Worm (Caenorhabditis elegans) whole organism, L4 larva: ENCODE results near the gene cchl-1.

Source experiments
- F10B5.3 ChIP-seq: sonication (generic microtip); optimal IDR thresholded peaks from 2 replicates; lab custom pipeline; 2016; ENCODE audit warnings: mild to moderate bottlenecking, missing genetic modification characterization, missing compliant biosample characterization
- F44E2.7 ChIP-seq: fragments of 200-800 bp; sonication (Bioruptor generic); IDR thresholded peaks from 2 replicates; pipeline ENCODE4 v2.1.2; 2022; ENCODE audit warnings: missing genetic modification characterization, missing compliant biosample characterization
- F49E8.2 ChIP-seq: sonication (generic microtip); optimal IDR thresholded peaks from 2 replicates; lab custom pipeline; 2016; ENCODE audit warnings: missing compliant biosample characterization, mild to moderate bottlenecking, missing genetic modification characterization, borderline replicate concordance
- Y5F2A.4 ChIP-seq: fragments of 200-800 bp; sonication (Bioruptor generic); optimal IDR thresholded peaks from 2 replicates; lab custom pipeline; 2018; ENCODE audit warnings: mild to moderate bottlenecking, missing genetic modification characterization, missing compliant biosample characterization
- aly-2 ChIP-seq: sonication (generic microtip); optimal IDR thresholded peaks from 2 replicates; lab custom pipeline; 2018; ENCODE audit warnings: missing biosample characterization, missing genetic modification characterization
- arid-1 ChIP-seq: fragments of 200-800 bp; sonication (Bioruptor generic); conservative IDR thresholded peaks from 2 replicates; pipeline ENCODE4 v1.3.6; 2022; ENCODE audit warnings: missing genetic modification reagents, missing genetic modification characterization, missing compliant biosample characterization
- attf-4 ChIP-seq: sonication (generic microtip); optimal IDR thresholded peaks from 3 replicates; lab custom pipeline; 2017; ENCODE audit warnings: missing biosample characterization, missing genetic modification characterization
- ceh-20 ChIP-seq: fragments of 200-800 bp; sonication (Bioruptor generic); IDR thresholded peaks from 2 replicates; pipeline ENCODE4 v1.3.6; 2022; ENCODE audit warnings: missing genetic modification reagents, missing genetic modification characterization, missing compliant biosample characterization
- ceh-28 ChIP-seq: fragments of 150-350 bp; optimal IDR thresholded peaks from 2 replicates; lab custom pipeline; 2014; ENCODE audit warnings: missing biosample characterization, missing genetic modification reagents, missing genetic modification characterization
- daf-16 ChIP-seq, 3 experiments: sonication (generic microtip); optimal IDR thresholded peaks; 2 replicates each; lab custom pipeline; 2016 to 2017; ENCODE audit warnings: missing genetic modification characterization in 3 of 3, missing genetic modification reagents in 3 of 3, mild to moderate bottlenecking in 2 of 3, missing compliant biosample characterization in 2 of 3, missing biosample characterization in 1 of 3, moderate library complexity in 1 of 3
- dmd-6 ChIP-seq: fragments of 200-800 bp; sonication (Bioruptor generic); IDR thresholded peaks from 2 replicates; pipeline ENCODE4 v1.3.6; 2022; ENCODE audit warnings: missing genetic modification reagents, missing genetic modification characterization, missing compliant biosample characterization
- dmd-8 ChIP-seq: fragments of 200-800 bp; sonication (Bioruptor generic); IDR thresholded peaks from 2 replicates; pipeline ENCODE4 v1.3.6; 2022; ENCODE audit warnings: missing genetic modification characterization, missing compliant biosample characterization
- dmd-9 ChIP-seq: fragments of 200-800 bp; sonication (Bioruptor generic); IDR thresholded peaks from 2 replicates; pipeline ENCODE4 v1.3.6; 2022; ENCODE audit warnings: missing genetic modification reagents, missing genetic modification characterization, missing compliant biosample characterization
- hif-1 ChIP-seq, 2 experiments: sonication (generic microtip); optimal IDR thresholded peaks; 2 replicates each; lab custom pipeline; 2016 to 2017; ENCODE audit warnings: missing compliant biosample characterization in 2 of 2, missing genetic modification characterization in 2 of 2, missing genetic modification reagents in 2 of 2, missing genotype in 2 of 2, mild to moderate bottlenecking in 1 of 2
- hlh-30 ChIP-seq: sonication (generic microtip); optimal IDR thresholded peaks from 2 replicates; lab custom pipeline; 2017; ENCODE audit warnings: antibody characterized with exemption, mild to moderate bottlenecking, missing genetic modification characterization, missing compliant biosample characterization; ENCODE audit not compliant: insufficient read depth
- lim-7 ChIP-seq: fragments of 200-800 bp; sonication (Bioruptor generic); IDR thresholded peaks from 2 replicates; pipeline ENCODE4 v1.3.6; 2022; ENCODE audit warnings: missing genetic modification characterization, missing compliant biosample characterization
- lin-1 ChIP-seq: fragments of 200-800 bp; sonication (Bioruptor generic); IDR thresholded peaks from 2 replicates; pipeline ENCODE4 v1.3.6; 2022; ENCODE audit warnings: missing genetic modification reagents, missing genetic modification characterization, missing compliant biosample characterization
- lin-15B ChIP-seq: fragments of 150-350 bp; sonication (generic microtip); optimal IDR thresholded peaks from 3 replicates; lab custom pipeline; 2014; ENCODE audit warnings: missing biosample characterization, missing genetic modification characterization
- lin-29 ChIP-seq: fragments of 200-800 bp; sonication (Bioruptor generic); IDR thresholded peaks from 2 replicates; pipeline ENCODE4 v1.3.6; 2022; ENCODE audit warnings: missing genetic modification reagents, missing genetic modification characterization, missing compliant biosample characterization
- lin-39 ChIP-seq: fragments of 150-350 bp; optimal IDR thresholded peaks from 2 replicates; lab custom pipeline; 2014; ENCODE audit warnings: missing biosample characterization, missing genetic modification reagents, missing genetic modification characterization
- lir-3 ChIP-seq: sonication (generic microtip); optimal IDR thresholded peaks from 2 replicates; lab custom pipeline; 2016; ENCODE audit warnings: mild to moderate bottlenecking, missing genetic modification characterization, missing compliant biosample characterization
- madf-5 ChIP-seq, 2 experiments: fragments of 200-800 bp; sonication (Bioruptor generic); IDR thresholded peaks; 2 replicates each; pipeline ENCODE4 v1.3.6; 2022; ENCODE audit warnings: missing compliant biosample characterization in 2 of 2, missing genetic modification characterization in 2 of 2
- mdt-29 ChIP-seq: fragments of 200-800 bp; sonication (Bioruptor generic); IDR thresholded peaks from 2 replicates; pipeline ENCODE4 v1.3.6; 2022; ENCODE audit warnings: missing genetic modification reagents, missing genetic modification characterization, missing compliant biosample characterization
- nhr-111 ChIP-seq: fragments of 200-800 bp; sonication (Bioruptor generic); optimal IDR thresholded peaks from 2 replicates; lab custom pipeline; 2018; ENCODE audit warnings: mild to moderate bottlenecking, missing genetic modification characterization, missing compliant biosample characterization
- nhr-28 ChIP-seq: fragments of 150-350 bp; optimal IDR thresholded peaks from 2 replicates; lab custom pipeline; 2014; ENCODE audit warnings: missing biosample characterization, missing genetic modification characterization
- nhr-76 ChIP-seq: fragments of 150-350 bp; optimal IDR thresholded peaks from 2 replicates; lab custom pipeline; 2014; ENCODE audit warnings: missing biosample characterization, missing genetic modification characterization
- php-3 ChIP-seq: fragments of 200-800 bp; sonication (Bioruptor generic); IDR thresholded peaks from 2 replicates; pipeline ENCODE4 v1.3.6; 2022; ENCODE audit warnings: missing genetic modification reagents, missing genetic modification characterization, missing compliant biosample characterization
- pqm-1 ChIP-seq: sonication (generic microtip); optimal IDR thresholded peaks from 2 replicates; lab custom pipeline; 2017; ENCODE audit warnings: missing biosample characterization, missing genetic modification characterization
- rbr-2 ChIP-seq: sonication (generic microtip); optimal IDR thresholded peaks from 2 replicates; lab custom pipeline; 2016; ENCODE audit warnings: missing genotype, missing genetic modification characterization, missing compliant biosample characterization
- saeg-2 ChIP-seq: fragments of 200-800 bp; sonication (Bioruptor generic); IDR thresholded peaks from 2 replicates; pipeline ENCODE4 v1.3.6; 2022; ENCODE audit warnings: missing genetic modification reagents, missing genetic modification characterization, missing compliant biosample characterization
- set-16 ChIP-seq: fragments of 200-800 bp; sonication (Bioruptor generic); IDR thresholded peaks from 2 replicates; pipeline ENCODE4 v1.3.6; 2022; ENCODE audit warnings: missing genetic modification reagents, missing genetic modification characterization, missing compliant biosample characterization
- snpc-1.2 ChIP-seq: fragments of 200-800 bp; sonication (Bioruptor generic); IDR thresholded peaks from 2 replicates; pipeline ENCODE4 v1.3.6; 2022; ENCODE audit warnings: missing genetic modification reagents, missing genetic modification characterization, missing compliant biosample characterization
- snpc-4 ChIP-seq: fragments of 150-350 bp; optimal IDR thresholded peaks from 2 replicates; lab custom pipeline; 2014; ENCODE audit warnings: missing biosample characterization, missing genetic modification characterization
- spr-1 ChIP-seq: sonication (generic microtip); optimal IDR thresholded peaks from 2 replicates; lab custom pipeline; 2016; ENCODE audit warnings: mild to moderate bottlenecking, missing genetic modification characterization, missing compliant biosample characterization
- spr-3 ChIP-seq: fragments of 200-800 bp; sonication (Bioruptor generic); optimal IDR thresholded peaks from 2 replicates; lab custom pipeline; 2018; ENCODE audit warnings: mild to moderate bottlenecking, missing genetic modification characterization, missing compliant biosample characterization
- tra-1 ChIP-seq: fragments of 200-800 bp; sonication (Bioruptor generic); IDR thresholded peaks from 2 replicates; pipeline ENCODE4 v1.3.6; 2022; ENCODE audit warnings: missing genetic modification reagents, missing genetic modification characterization, missing compliant biosample characterization
- unc-130 ChIP-seq: sonication (generic microtip); optimal IDR thresholded peaks from 2 replicates; lab custom pipeline; 2016; ENCODE audit warnings: missing genetic modification reagents, missing genetic modification characterization, missing compliant biosample characterization
- unc-62 ChIP-seq, 3 experiments: fragments of 150-350 bp in 1 of 3; sonication (generic microtip); optimal IDR thresholded peaks in 2 of 3; peaks in 1 of 3; 1 replicate in 1 of 3; 2 replicates in 2 of 3; lab custom pipeline; 2014 to 2017; ENCODE audit warnings: missing biosample characterization in 3 of 3, missing genetic modification characterization in 3 of 3, missing genetic modification reagents in 3 of 3, missing genotype in 1 of 3
- vab-7 ChIP-seq: fragments of 200-800 bp; sonication (Bioruptor generic); IDR thresholded peaks from 2 replicates; pipeline ENCODE4 v1.3.6; 2022; ENCODE audit warnings: missing genetic modification reagents, missing genetic modification characterization, missing compliant biosample characterization
- zip-2 ChIP-seq: fragments of 150-350 bp; optimal IDR thresholded peaks from 2 replicates; lab custom pipeline; 2014; ENCODE audit warnings: missing biosample characterization, missing genetic modification characterization

cchl-1 gene

ce11 chrII:11284701-11285100, 48.5 kb upstream of the cchl-1 start:
- TF ChIP-seq tra-1 (no peak), lir-3 (tag; lab: Kevin White, UChicago) (no peak), dmd-6 (GFP tag; lab: Robert Waterston, UW) (no peak), F10B5.3 (tag; lab: Kevin White, UChicago) (no peak), saeg-2 (GFP tag; lab: Robert Waterston, UW) (no peak), php-3 (GFP tag; lab: Robert Waterston, UW) (no peak), unc-130 (GFP tag; lab: Kevin White, UChicago) (no peak), nhr-76 (no peak), mdt-29 (no peak), unc-62 (GFP tag; optimal IDR thresholded peaks at IDR 0.05 in 1 of 2; lab: Kevin White, UChicago) (no peak), unc-62 (tag; optimal IDR thresholded peaks at IDR 0.05; lab: Kevin White, UChicago) (no peak), hif-1 (tag; optimal IDR thresholded peaks at IDR 0.05; lab: Kevin White, UChicago) (no peak), F44E2.7 (GFP tag; lab: Robert Waterston, UW) (no peak), ceh-28 (tag; lab: Kevin White, UChicago) (no peak), lin-1 (GFP tag; lab: Robert Waterston, UW) (no peak)

- TF ChIP-seq nhr-111 (GFP tag; lab: Kevin White, UChicago) (no peak), snpc-1.2 (GFP tag; lab: Robert Waterston, UW) (no peak), hlh-30 (tag; lab: Kevin White, UChicago) (no peak), lin-15B (tag; lab: Kevin White, UChicago) (no peak), snpc-4 (tag; lab: Kevin White, UChicago) (no peak), dmd-8 (no peak), madf-5 (GFP tag; IDR thresholded peaks at IDR 0.05; lab: Robert Waterston, UW) (no peak), lin-29 (no peak), rbr-2 (tag; lab: Kevin White, UChicago) (no peak), dmd-9 (no peak), attf-4 (tag; lab: Kevin White, UChicago) (no peak), zip-2 (tag; lab: Kevin White, UChicago) (no peak), daf-16 (GFP tag; optimal IDR thresholded peaks at IDR 0.05; lab: Kevin White, UChicago) (no peak), daf-16 (tag; optimal IDR thresholded peaks at IDR 0.05; lab: Kevin White, UChicago) (peak; percentile 29), aly-2 (tag; lab: Kevin White, UChicago) (no peak), nhr-28 (tag; lab: Kevin White, UChicago) (peak; percentile 6), arid-1 (no peak), lin-39 (no peak), pqm-1 (tag; lab: Kevin White, UChicago) (peak; percentile 71), spr-3 (GFP tag; lab: Kevin White, UChicago) (no peak), vab-7 (no peak), unc-62 (GFP tag; optimal IDR thresholded peaks at IDR 0.05 in 1 of 2; lab: Kevin White, UChicago) (no peak), unc-62 (tag; optimal IDR thresholded peaks at IDR 0.05; lab: Kevin White, UChicago) (no peak), ceh-20 (GFP tag; lab: Robert Waterston, UW) (no peak)
Observed at ce11 chrII:11283803-11284202, 47.6 kb upstream of the cchl-1 start.

ce11 chrII:11283013-11283412, 46.8 kb upstream of the cchl-1 start:
- TF ChIP-seq lim-7 (GFP tag; lab: Robert Waterston, UW) = no peak
- TF ChIP-seq set-16 (GFP tag; lab: Robert Waterston, UW) = no peak
- no peak for TF ChIP-seq F49E8.2 (tag; lab: Kevin White, UChicago)
- TF ChIP-seq zip-2 (tag; lab: Kevin White, UChicago) = no peak
- no peak for TF ChIP-seq spr-1 (tag; lab: Kevin White, UChicago)
- no peak for TF ChIP-seq lin-15B (tag; lab: Kevin White, UChicago)
- TF ChIP-seq Y5F2A.4 = no peak
- TF ChIP-seq mdt-29 = no peak
